Worm (Caenorhabditis elegans) whole organism, mixed stage, embryonic: ENCODE results near the gene C16C4.17.
"Not testable (repeated sequence)": the region's sequence is repeated elsewhere in the genome, so short reads cannot be mapped to it uniquely, and the experiment has no call there.

ENCODE experiments used
- M03D4.4 ChIP-seq: sonication (generic microtip); optimal IDR thresholded peaks from 2 replicates; lab custom pipeline; 2017; ENCODE audit warnings: mild to moderate bottlenecking, missing genetic modification characterization, missing compliant biosample characterization
- blmp-1 ChIP-seq: fragments of 150-350 bp; optimal IDR thresholded peaks from 2 replicates; lab custom pipeline; 2014; ENCODE audit warnings: missing biosample characterization, missing genetic modification characterization
- ceh-39 ChIP-seq: fragments of 150-350 bp; optimal IDR thresholded peaks from 2 replicates; lab custom pipeline; 2014; ENCODE audit warnings: missing biosample characterization, missing genetic modification characterization
- ceh-83 ChIP-seq: fragments of 200-800 bp; sonication (Bioruptor generic); optimal IDR thresholded peaks from 2 replicates; lab custom pipeline; 2018; ENCODE audit warnings: mild to moderate bottlenecking, missing genetic modification characterization, missing compliant biosample characterization
- ces-1 ChIP-seq: fragments of 150-350 bp; optimal IDR thresholded peaks from 2 replicates; lab custom pipeline; 2014; ENCODE audit warnings: missing biosample characterization, missing genetic modification reagents, missing genetic modification characterization
- cnd-1 ChIP-seq: fragments of 200-800 bp; sonication (Bioruptor generic); optimal IDR thresholded peaks from 2 replicates; lab custom pipeline; 2018; ENCODE audit warnings: mild to moderate bottlenecking, missing genetic modification characterization, missing compliant biosample characterization
- elt-1 ChIP-seq: sonication (generic microtip); optimal IDR thresholded peaks from 2 replicates; lab custom pipeline; 2017; ENCODE audit warnings: missing genetic modification characterization, mild to moderate bottlenecking, missing compliant biosample characterization, antibody characterized with exemption, moderate library complexity, borderline replicate concordance; ENCODE audit not compliant: insufficient read depth
- elt-3 ChIP-seq: fragments of 150-350 bp; optimal IDR thresholded peaks from 2 replicates; lab custom pipeline; 2014; ENCODE audit warnings: missing biosample characterization, missing genetic modification characterization
- flh-1 ChIP-seq: fragments of 200-800 bp; sonication (Bioruptor generic); optimal IDR thresholded peaks from 2 replicates; lab custom pipeline; 2018; ENCODE audit warnings: mild to moderate bottlenecking, missing genetic modification characterization, moderate library complexity, missing compliant biosample characterization
- ham-2 ChIP-seq: fragments of 200-800 bp; sonication (Bioruptor generic); optimal IDR thresholded peaks from 2 replicates; lab custom pipeline; 2018; ENCODE audit warnings: mild to moderate bottlenecking, missing genetic modification characterization, missing compliant biosample characterization
- hlh-1 ChIP-seq: fragments of 150-350 bp; optimal IDR thresholded peaks from 2 replicates; lab custom pipeline; 2014; ENCODE audit warnings: missing biosample characterization, missing genetic modification reagents, missing genetic modification characterization
- lin-13 ChIP-seq: fragments of 150-350 bp; optimal IDR thresholded peaks from 2 replicates; lab custom pipeline; 2014; ENCODE audit warnings: missing biosample characterization, missing genetic modification characterization
- lin-32 ChIP-seq: fragments of 200-800 bp; sonication (Bioruptor generic); optimal IDR thresholded peaks from 2 replicates; lab custom pipeline; 2018; ENCODE audit warnings: mild to moderate bottlenecking, missing genetic modification characterization, missing compliant biosample characterization
- lsy-2 ChIP-seq: fragments of 150-350 bp; optimal IDR thresholded peaks from 2 replicates; lab custom pipeline; 2014; ENCODE audit warnings: missing biosample characterization, missing genetic modification characterization
- mab-5 ChIP-seq: fragments of 150-350 bp; optimal IDR thresholded peaks from 2 replicates; lab custom pipeline; 2014; ENCODE audit warnings: missing biosample characterization, missing genetic modification characterization
- mep-1 ChIP-seq: fragments of 150-350 bp; optimal IDR thresholded peaks from 2 replicates; lab custom pipeline; 2017; ENCODE audit warnings: missing biosample characterization, missing genetic modification reagents, missing genetic modification characterization, inconsistent platforms
- mls-2 ChIP-seq: sonication (generic microtip); optimal IDR thresholded peaks from 2 replicates; lab custom pipeline; 2016; ENCODE audit warnings: mild to moderate bottlenecking, missing genetic modification characterization, moderate library complexity, missing compliant biosample characterization
- nhr-12 ChIP-seq: fragments of 150-350 bp; optimal IDR thresholded peaks from 2 replicates; lab custom pipeline; 2014; ENCODE audit warnings: missing biosample characterization, missing genetic modification characterization
- nhr-2 ChIP-seq: fragments of 150-350 bp; optimal IDR thresholded peaks from 2 replicates; lab custom pipeline; 2014; ENCODE audit warnings: missing biosample characterization, missing genetic modification characterization
- nhr-237 ChIP-seq: fragments of 150-350 bp; optimal IDR thresholded peaks from 2 replicates; lab custom pipeline; 2014; ENCODE audit warnings: missing biosample characterization, missing genetic modification characterization
- nhr-28 ChIP-seq: fragments of 150-350 bp; optimal IDR thresholded peaks from 2 replicates; lab custom pipeline; 2014; ENCODE audit warnings: missing biosample characterization, missing genetic modification characterization
- nhr-76 ChIP-seq: sonication (generic microtip); optimal IDR thresholded peaks from 2 replicates; lab custom pipeline; 2017; ENCODE audit warnings: missing biosample characterization, missing genetic modification characterization
- pha-4 ChIP-seq: fragments of 150-350 bp; optimal IDR thresholded peaks from 2 replicates; lab custom pipeline; 2018; ENCODE audit warnings: missing biosample characterization, missing genetic modification reagents, missing genetic modification characterization
- sem-2 ChIP-seq: fragments of 200-800 bp; sonication (Bioruptor generic); optimal IDR thresholded peaks from 2 replicates; lab custom pipeline; 2018; ENCODE audit warnings: mild to moderate bottlenecking, missing genetic modification characterization, missing compliant biosample characterization
- snpc-4 ChIP-seq: fragments of 150-350 bp; optimal IDR thresholded peaks from 2 replicates; lab custom pipeline; 2014; ENCODE audit warnings: missing biosample characterization, missing genetic modification characterization
- sptf-1 ChIP-seq: sonication (generic microtip); optimal IDR thresholded peaks from 2 replicates; lab custom pipeline; 2017; ENCODE audit warnings: mild to moderate bottlenecking, missing genetic modification characterization, moderate library complexity, missing compliant biosample characterization
- tbx-8 ChIP-seq: fragments of 200-800 bp; sonication (Bioruptor generic); optimal IDR thresholded peaks from 2 replicates; lab custom pipeline; 2018; ENCODE audit warnings: mild to moderate bottlenecking, missing genetic modification characterization, moderate library complexity, missing compliant biosample characterization
- unc-120 ChIP-seq: sonication (generic microtip); optimal IDR thresholded peaks from 2 replicates; lab custom pipeline; 2017; ENCODE audit warnings: missing genetic modification characterization, missing compliant biosample characterization; ENCODE audit not compliant: poor library complexity, severe bottlenecking
- unc-39 ChIP-seq: fragments of 150-350 bp; optimal IDR thresholded peaks from 2 replicates; lab custom pipeline; 2014; ENCODE audit warnings: missing biosample characterization, missing genetic modification characterization
- unc-62 ChIP-seq: fragments of 150-350 bp; optimal IDR thresholded peaks from 2 replicates; lab custom pipeline; 2014; ENCODE audit warnings: missing biosample characterization, missing genetic modification reagents, missing genetic modification characterization
- ztf-11 ChIP-seq: fragments of 150-350 bp; optimal IDR thresholded peaks from 2 replicates; lab custom pipeline; 2014; ENCODE audit warnings: missing biosample characterization, missing genetic modification characterization

The C16C4.17 gene

DNA sequence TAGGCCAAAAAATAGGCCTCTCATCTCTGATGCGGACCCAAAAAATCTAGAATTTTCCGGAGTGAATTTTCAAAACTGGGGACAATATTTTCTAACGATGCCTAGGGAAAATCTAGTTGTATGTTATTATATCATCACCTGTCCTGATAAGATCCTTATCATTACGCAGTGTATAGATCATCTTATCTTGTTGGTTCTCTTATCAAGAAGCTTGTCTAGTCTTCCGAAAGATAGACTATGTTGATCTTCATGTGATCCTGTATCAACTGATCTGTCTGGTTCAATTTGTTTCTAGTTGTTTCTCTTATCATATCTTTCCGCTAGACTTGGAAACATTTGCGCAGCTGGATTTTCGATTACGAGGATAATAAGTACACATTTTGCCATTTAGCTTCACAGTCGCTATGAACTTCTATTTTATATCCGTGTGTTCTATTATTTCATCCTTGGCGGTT lies 13.5 kb upstream of the C16C4.17 start, which contains the start of gene C52E2.3:
TSS of gene C52E2.3 (plus strand) at position 405 of the 455 bp plus-strand sequence.
- TF ChIP-seq sptf-1 (tag; lab: Kevin White, UChicago) (no peak), elt-3 (tag; lab: Kevin White, UChicago) (peak; percentile 85), elt-1 (tag; lab: Kevin White, UChicago) (peak; percentile 62)

DNA sequence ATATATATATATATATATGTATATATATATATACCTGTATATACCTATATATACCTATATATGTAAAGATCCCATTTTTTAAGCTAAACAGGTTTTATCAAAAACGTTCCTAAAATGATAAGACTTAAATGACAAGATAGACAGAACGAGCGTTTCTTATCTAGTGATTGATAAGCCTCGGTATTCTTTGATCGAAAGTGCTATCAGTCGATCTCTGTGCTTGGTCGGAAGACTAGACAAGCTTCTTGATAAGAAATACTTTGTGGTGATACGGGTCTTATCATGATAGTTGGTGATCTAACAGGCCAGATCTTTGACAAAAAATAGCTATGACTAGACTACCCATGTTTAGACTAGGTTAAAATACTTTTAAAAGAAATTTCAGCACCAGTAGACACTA lies 12.7 kb upstream of the C16C4.17 start:
- TF ChIP-seq elt-3 (tag; lab: Kevin White, UChicago), result no peak
- TF ChIP-seq elt-1 (tag; lab: Kevin White, UChicago), result no peak
- no peak for TF ChIP-seq M03D4.4
- no peak for TF ChIP-seq snpc-4 (tag; lab: Kevin White, UChicago)
- TF ChIP-seq flh-1 (GFP tag; lab: Kevin White, UChicago), result no peak
- no peak for TF ChIP-seq ham-2

DNA sequence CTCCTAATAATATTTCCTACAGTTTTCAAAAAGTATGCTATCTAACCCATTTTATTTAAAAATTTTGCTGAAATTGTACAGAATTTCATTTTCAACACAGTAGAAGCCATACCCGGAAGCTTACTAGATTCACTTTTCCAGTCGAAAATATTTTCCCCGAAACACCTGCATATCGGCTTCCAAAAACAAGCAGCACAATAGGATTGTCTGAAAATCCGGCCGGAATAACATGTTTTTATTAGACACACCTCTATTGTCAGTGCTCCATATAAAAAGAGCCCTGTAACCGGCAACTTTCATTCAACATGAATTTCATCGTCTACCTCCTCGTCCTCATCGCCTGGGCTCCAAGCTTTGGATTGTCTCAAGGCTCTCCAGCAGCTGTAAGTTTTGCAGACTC lies 11.9 kb upstream of the C16C4.17 start, which contains the start of gene C52E2.2:
TSS of gene C52E2.2 (plus strand) at position 301 of the 400 bp plus-strand sequence.
- TF ChIP-seq lin-32 (GFP tag; lab: Kevin White, UChicago) (no peak), unc-39 (no peak), tbx-8 (GFP tag; lab: Kevin White, UChicago) (no peak), nhr-237 (tag; lab: Kevin White, UChicago) (no peak), M03D4.4 (no peak), blmp-1 (tag; lab: Kevin White, UChicago) (no peak), sem-2 (GFP tag; lab: Kevin White, UChicago) (no peak), unc-120 (tag; lab: Kevin White, UChicago) (no peak), elt-1 (tag; lab: Kevin White, UChicago) (no peak), ztf-11 (tag; lab: Kevin White, UChicago) (no peak), pha-4 (tag; lab: Kevin White, UChicago) (no peak), lin-13 (no peak), ceh-39 (tag; lab: Kevin White, UChicago) (no peak), nhr-12 (tag; lab: Kevin White, UChicago) (no peak), hlh-1 (no peak)

DNA sequence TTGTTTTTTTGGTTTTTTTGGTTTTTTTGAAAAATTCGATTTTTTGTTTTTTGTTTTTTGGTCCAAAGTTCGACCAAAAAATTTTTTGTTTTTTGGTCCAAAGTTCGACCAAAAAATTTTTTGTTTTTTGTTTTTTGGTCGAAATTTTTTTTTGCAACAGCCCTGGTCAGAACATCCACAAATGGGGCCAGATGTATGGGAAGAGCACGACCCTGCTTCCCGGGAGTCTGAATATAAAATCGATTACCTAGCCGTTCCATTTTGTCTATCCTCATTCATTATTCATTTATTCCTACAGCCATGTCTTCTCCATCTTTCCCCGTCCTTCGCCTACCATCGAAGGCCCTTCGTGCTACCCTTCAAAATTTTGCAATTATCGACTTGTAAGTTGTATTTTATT lies 10.3 kb upstream of the C16C4.17 start, which contains the start of gene fbxb-95:
TSS of gene fbxb-95 (plus strand) at position 301 of the 400 bp plus-strand sequence.
- TF ChIP-seq unc-62 (GFP tag; lab: Kevin White, UChicago); lin-32 (GFP tag; lab: Kevin White, UChicago); blmp-1 (tag; lab: Kevin White, UChicago): not testable (repeated sequence)

DNA sequence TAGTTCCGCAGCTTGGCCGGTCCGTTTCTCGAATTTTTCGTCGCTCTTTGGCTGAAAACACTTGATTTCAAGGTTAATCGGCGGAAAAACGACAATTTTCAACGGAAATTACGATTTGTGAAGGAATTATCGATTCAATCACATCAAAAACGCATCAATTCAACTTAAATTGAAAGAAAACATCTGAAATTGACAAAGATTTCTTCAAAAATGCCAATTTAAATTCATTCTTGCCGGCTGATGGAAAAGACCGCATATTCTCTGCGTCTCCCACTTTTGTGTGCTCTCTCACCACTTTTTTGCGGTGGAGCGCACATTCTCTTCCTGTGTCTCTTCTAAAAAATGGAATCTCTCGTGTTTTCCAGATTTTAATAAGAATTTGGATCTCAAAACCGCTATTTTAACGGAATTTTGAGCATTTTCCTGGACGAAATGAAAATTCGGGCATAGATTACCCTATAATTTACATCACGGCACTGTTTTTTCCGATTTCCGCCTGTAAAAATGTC lies 3.0 kb upstream of the C16C4.17 start, which contains the start of gene C16C4.18:
TSS of gene C16C4.18 (minus strand) at position 51 of the 509 bp plus-strand sequence.
- peak; percentile 2 for TF ChIP-seq mep-1 (tag; lab: Kevin White, UChicago)

DNA sequence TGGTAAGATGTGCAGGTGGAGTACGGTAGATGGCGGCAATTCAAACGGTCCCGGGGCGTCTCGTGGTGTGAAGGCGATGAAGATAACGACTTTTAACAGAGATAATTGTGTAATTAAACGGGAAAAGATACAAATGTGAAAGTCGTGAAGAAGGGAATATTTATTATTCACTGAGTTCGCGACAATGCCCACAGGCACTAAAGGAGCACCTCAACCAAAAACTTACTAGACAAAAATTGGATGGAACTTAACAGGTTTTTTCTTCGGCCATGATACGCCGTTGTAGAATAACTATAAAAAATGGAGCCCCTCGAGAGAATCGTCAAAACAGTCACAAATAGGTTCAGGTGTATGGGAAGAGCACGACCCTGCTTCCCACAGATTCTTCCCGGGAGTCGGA lies 2.0 kb upstream of the C16C4.17 start, which contains the start of gene fbxb-98:
TSS of gene fbxb-98 (plus strand) at position 301 of the 400 bp plus-strand sequence.
- not testable (repeated sequence) for TF ChIP-seq ces-1 (GFP tag; lab: Kevin White, UChicago); pha-4 (tag; lab: Kevin White, UChicago); elt-1 (tag; lab: Kevin White, UChicago)

DNA sequence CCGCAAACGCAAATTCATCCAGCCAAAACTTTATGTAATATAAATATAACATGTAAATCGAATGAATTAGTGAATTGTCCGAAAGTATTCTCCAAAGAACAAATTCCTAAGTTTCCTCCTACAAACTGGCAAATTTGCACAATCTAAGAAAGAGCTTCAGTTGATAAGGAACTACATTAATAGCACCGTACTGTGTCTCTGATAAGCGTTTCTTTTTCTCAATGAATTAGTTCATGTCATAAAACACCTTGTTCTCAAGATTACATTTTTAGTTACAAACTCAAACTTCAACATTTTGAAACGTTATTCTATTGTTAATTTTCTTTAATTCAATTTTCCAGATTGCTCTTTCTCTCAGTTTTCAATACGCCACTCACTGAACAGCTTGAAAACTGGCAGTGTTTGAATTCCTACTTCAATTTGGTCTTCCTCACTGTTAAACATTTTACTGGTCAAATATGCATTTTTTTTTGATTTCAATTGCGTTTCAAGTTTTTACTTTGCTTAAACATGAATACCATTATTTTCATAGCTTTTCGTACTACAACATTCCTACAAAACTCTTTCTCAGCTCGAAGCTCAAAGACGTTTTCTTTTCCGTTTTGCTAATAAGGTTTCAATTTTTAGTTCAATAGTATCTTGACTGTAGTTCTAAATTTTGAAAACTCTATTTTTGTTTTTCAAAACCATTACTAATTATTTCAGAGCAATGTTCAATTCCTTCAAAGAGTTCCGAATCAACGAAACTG lies 1.5 kb downstream of the C16C4.17 start, which contains the start of gene math-15:
TSS of gene math-15 (plus strand) at position 699 of the 749 bp plus-strand sequence.
- TF ChIP-seq unc-62 (GFP tag; lab: Kevin White, UChicago) (no peak), lsy-2 (no peak), ztf-11 (tag; lab: Kevin White, UChicago) (no peak), mep-1 (tag; lab: Kevin White, UChicago) (no peak), nhr-237 (tag; lab: Kevin White, UChicago) (no peak), elt-1 (tag; lab: Kevin White, UChicago) (no peak), mab-5 (tag; lab: Kevin White, UChicago) (no peak), ceh-83 (no peak), hlh-1 (no peak), nhr-12 (tag; lab: Kevin White, UChicago) (no peak), mls-2 (tag; lab: Kevin White, UChicago) (no peak), sem-2 (GFP tag; lab: Kevin White, UChicago) (no peak), nhr-28 (tag; lab: Kevin White, UChicago) (no peak), ceh-39 (tag; lab: Kevin White, UChicago) (no peak), flh-1 (GFP tag; lab: Kevin White, UChicago) (no peak), nhr-2 (tag; lab: Kevin White, UChicago) (no peak), cnd-1 (tag; lab: Kevin White, UChicago) (no peak), nhr-76 (tag; lab: Kevin White, UChicago) (no peak), tbx-8 (GFP tag; lab: Kevin White, UChicago) (no peak)
- TF ChIP-seq, all 35 proteins: peak for 0
